Worm (Caenorhabditis elegans) whole organism, L1 larva: Measurements from ENCODE around the gene ech-2.

ENCODE experiments used
- ama-1 ChIP-seq: fragments of 150-350 bp; optimal IDR thresholded peaks from 2 replicates; lab custom pipeline; 2014
- ceh-82 ChIP-seq, 3 experiments: fragments of 150-350 bp in 1 of 3; sonication (generic microtip) in 2 of 3; optimal IDR thresholded peaks; 2 replicates each; lab custom pipeline; 2014 to 2017; ENCODE audit warnings: missing biosample characterization in 3 of 3, missing genetic modification characterization in 3 of 3
- ets-5 ChIP-seq: fragments of 200-800 bp; sonication (Bioruptor generic); IDR thresholded peaks from 2 replicates; pipeline ENCODE4 v1.3.6; 2022; ENCODE audit warnings: missing genetic modification characterization, missing compliant biosample characterization
- fkh-10 ChIP-seq: sonication (generic microtip); optimal IDR thresholded peaks from 2 replicates; lab custom pipeline; 2017; ENCODE audit warnings: missing biosample characterization, missing genetic modification reagents, missing genetic modification characterization
- fkh-4 ChIP-seq: sonication (generic microtip); optimal IDR thresholded peaks from 2 replicates; lab custom pipeline; 2016; ENCODE audit warnings: missing compliant biosample characterization, missing genetic modification characterization, borderline replicate concordance
- lin-35 ChIP-seq, 2 experiments: fragments of 150-350 bp; optimal IDR thresholded peaks; 2 replicates each; lab custom pipeline; 2014; ENCODE audit warnings: missing biosample characterization in 2 of 2, missing genetic modification characterization in 2 of 2, missing genetic modification reagents in 2 of 2
- nhr-77 ChIP-seq: fragments of 150-350 bp; optimal IDR thresholded peaks from 2 replicates; lab custom pipeline; 2014; ENCODE audit warnings: missing biosample characterization, missing genetic modification characterization
- nhr-90 ChIP-seq: sonication (generic microtip); optimal IDR thresholded peaks from 2 replicates; lab custom pipeline; 2016; ENCODE audit warnings: mild to moderate bottlenecking, missing genetic modification characterization, missing compliant biosample characterization; ENCODE audit not compliant: poor library complexity
- sptf-1 ChIP-seq: fragments of 150-350 bp; optimal IDR thresholded peaks from 2 replicates; lab custom pipeline; 2014; ENCODE audit warnings: missing biosample characterization, missing genetic modification characterization
- tbx-2 ChIP-seq: sonication (generic microtip); optimal IDR thresholded peaks from 2 replicates; lab custom pipeline; 2016; ENCODE audit warnings: missing genetic modification characterization, missing compliant biosample characterization
- unc-130 ChIP-seq: fragments of 150-350 bp; optimal IDR thresholded peaks from 2 replicates; lab custom pipeline; 2017; ENCODE audit warnings: missing biosample characterization, missing genetic modification characterization, inconsistent platforms
- zag-1 ChIP-seq: fragments of 150-350 bp; optimal IDR thresholded peaks from 2 replicates; lab custom pipeline; 2014; ENCODE audit warnings: missing biosample characterization, missing genetic modification characterization
- ztf-4 ChIP-seq: fragments of 150-350 bp; optimal IDR thresholded peaks from 2 replicates; lab custom pipeline; 2014; ENCODE audit warnings: missing biosample characterization, missing genetic modification characterization

DNA sequence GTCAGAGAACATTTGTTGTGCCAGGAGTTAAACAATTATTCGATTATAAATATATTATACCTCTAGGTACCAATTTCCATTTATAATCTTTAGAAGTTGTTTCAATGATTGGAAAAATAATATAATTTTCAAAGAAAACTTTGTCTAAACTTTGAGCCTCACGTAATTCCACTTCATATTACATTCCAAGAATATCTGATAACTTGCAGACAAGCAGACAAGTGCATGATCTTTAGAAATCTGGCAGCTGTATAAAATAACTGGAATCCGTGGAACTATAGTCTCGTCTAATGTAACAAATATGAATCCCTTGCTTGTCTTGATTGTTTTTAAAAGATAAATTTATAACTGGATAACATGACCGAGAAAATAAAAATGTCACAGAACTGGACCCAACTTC, 36.4 kb upstream of the ech-2 start:
- TF ChIP-seq nhr-90 (tag; lab: Kevin White, UChicago) (no peak), zag-1 (tag; lab: Kevin White, UChicago) (no peak), fkh-10 (GFP tag; lab: Kevin White, UChicago) (no peak), ceh-82 (tag; optimal IDR thresholded peaks at IDR 0.05; lab: Kevin White, UChicago) (no peak), lin-35 (GFP tag; optimal IDR thresholded peaks at IDR 0.05; lab: Kevin White, UChicago) (no peak), nhr-77 (tag; lab: Kevin White, UChicago) (no peak), ets-5 (GFP tag; lab: Robert Waterston, UW) (no peak), ama-1 (lab: Kevin White, UChicago) (no peak), fkh-4 (tag; lab: Kevin White, UChicago) (no peak), tbx-2 (tag; lab: Kevin White, UChicago) (no peak), sptf-1 (tag; lab: Kevin White, UChicago) (no peak), unc-130 (no peak), ztf-4 (no peak)
